Fruit fly (Drosophila melanogaster) whole organism, embryonic: ENCODE measurements around the gene Vps4.

Experiments
- Abd-B ChIP-seq: fragments of 200-800 bp; sonication (Bioruptor generic); optimal IDR thresholded peaks from 2 replicates; lab custom pipeline; 2018; ENCODE audit warnings: missing biosample characterization, mild to moderate bottlenecking, missing genetic modification characterization, moderate library complexity
- Atf-2 ChIP-seq: fragments of 200-800 bp; sonication (Bioruptor generic); optimal IDR thresholded peaks from 2 replicates; lab custom pipeline; 2016; ENCODE audit warnings: missing biosample characterization, missing genetic modification characterization
- CG10543 ChIP-seq: fragments of 200-800 bp; sonication (Bioruptor generic); optimal IDR thresholded peaks from 3 replicates; lab custom pipeline; 2017; ENCODE audit warnings: missing biosample characterization, mild to moderate bottlenecking, missing genetic modification characterization, moderate library complexity
- CG12155 ChIP-seq: fragments of 200-800 bp; sonication (Bioruptor generic); optimal IDR thresholded peaks from 3 replicates; lab custom pipeline; 2016; ENCODE audit warnings: missing biosample characterization, missing genetic modification characterization
- CG12219 ChIP-seq: fragments of 200-800 bp; sonication (Bioruptor generic); optimal IDR thresholded peaks from 3 replicates; lab custom pipeline; 2018; ENCODE audit warnings: missing biosample characterization, mild to moderate bottlenecking, missing genetic modification characterization
- CG13775 ChIP-seq: fragments of 200-800 bp; sonication (Bioruptor generic); optimal IDR thresholded peaks from 3 replicates; lab custom pipeline; 2017; ENCODE audit warnings: missing biosample characterization, mild to moderate bottlenecking, missing genetic modification characterization
- CG14050 ChIP-seq: fragments of 200-800 bp; sonication (Bioruptor generic); IDR thresholded peaks from 3 replicates; pipeline ENCODE4 v1.3.6; 2022; ENCODE audit warnings: missing biosample characterization, missing genetic modification characterization
- CG17186 ChIP-seq: fragments of 200-800 bp; sonication (Bioruptor generic); optimal IDR thresholded peaks from 3 replicates; lab custom pipeline; 2017; ENCODE audit warnings: missing biosample characterization, missing genetic modification reagents, missing genetic modification characterization
- CG18011 ChIP-seq: fragments of 200-800 bp; sonication (Bioruptor generic); optimal IDR thresholded peaks from 2 replicates; lab custom pipeline; 2017; ENCODE audit warnings: missing biosample characterization, missing genetic modification characterization, mild to moderate bottlenecking, moderate library complexity, missing genotype
- CG18262 ChIP-seq: fragments of 200-800 bp; optimal IDR thresholded peaks from 3 replicates; lab custom pipeline; 2019; ENCODE audit warnings: missing biosample characterization, mild to moderate bottlenecking, missing genetic modification characterization, moderate library complexity
- CG18599 ChIP-seq: fragments of 200-800 bp; sonication (Bioruptor generic); optimal IDR thresholded peaks from 3 replicates; lab custom pipeline; 2017; ENCODE audit warnings: missing biosample characterization, missing genetic modification characterization, mild to moderate bottlenecking, moderate library complexity, missing genetic modification reagents
- CG2889 ChIP-seq: fragments of 200-800 bp; sonication (Bioruptor generic); IDR thresholded peaks from 3 replicates; pipeline ENCODE4 v1.3.6; 2022; ENCODE audit warnings: missing biosample characterization, missing genetic modification characterization
- CG31388 ChIP-seq: fragments of 200-800 bp; sonication (Bioruptor generic); optimal IDR thresholded peaks from 2 replicates; lab custom pipeline; 2016; ENCODE audit warnings: missing biosample characterization, missing genetic modification characterization
- CG32532 ChIP-seq: fragments of 200-800 bp; sonication (Bioruptor generic); IDR thresholded peaks from 2 replicates; pipeline ENCODE4 v1.3.6; 2022; ENCODE audit warnings: missing biosample characterization, missing genetic modification characterization
- CG43689 ChIP-seq: fragments of 200-800 bp; sonication (Bioruptor generic); IDR thresholded peaks from 2 replicates; pipeline ENCODE4 v1.3.6; 2022; ENCODE audit warnings: missing biosample characterization, missing genetic modification characterization
- CG4617 ChIP-seq: fragments of 200-800 bp; sonication (Bioruptor generic); optimal IDR thresholded peaks from 3 replicates; lab custom pipeline; 2016; ENCODE audit warnings: missing biosample characterization, missing genetic modification characterization, borderline replicate concordance
- CG4820 ChIP-seq: fragments of 200-800 bp; sonication (Bioruptor generic); optimal IDR thresholded peaks from 3 replicates; lab custom pipeline; 2016; ENCODE audit warnings: missing biosample characterization, missing genetic modification characterization
- CG6813 ChIP-seq: fragments of 200-800 bp; sonication (Bioruptor generic); optimal IDR thresholded peaks from 2 replicates; lab custom pipeline; 2017; ENCODE audit warnings: missing biosample characterization, missing genetic modification characterization, mild to moderate bottlenecking, moderate library complexity, missing genetic modification reagents
- CG9876 ChIP-seq: fragments of 200-800 bp; sonication (Bioruptor generic); optimal IDR thresholded peaks from 2 replicates; lab custom pipeline; 2016; ENCODE audit warnings: missing biosample characterization, missing genetic modification characterization
- Camta ChIP-seq: fragments of 200-800 bp; sonication (Bioruptor generic); optimal IDR thresholded peaks from 2 replicates; lab custom pipeline; 2016; ENCODE audit warnings: missing biosample characterization, missing genetic modification characterization
- Dbx ChIP-seq: fragments of 200-800 bp; sonication (Bioruptor generic); IDR thresholded peaks from 3 replicates; pipeline ENCODE4 v1.3.6; 2022; ENCODE audit warnings: missing biosample characterization, missing genetic modification characterization
- Dref ChIP-seq: fragments of 200-800 bp; sonication (Bioruptor generic); IDR thresholded peaks from 2 replicates; pipeline ENCODE4 v1.3.6; 2022; ENCODE audit warnings: missing biosample characterization, missing genetic modification characterization
- Fer1 ChIP-seq: fragments of 200-800 bp; sonication (Bioruptor generic); optimal IDR thresholded peaks from 2 replicates; lab custom pipeline; 2017; ENCODE audit warnings: missing biosample characterization, mild to moderate bottlenecking, missing genetic modification characterization
- Fer2 ChIP-seq: fragments of 200-800 bp; sonication (Bioruptor generic); optimal IDR thresholded peaks from 2 replicates; lab custom pipeline; 2018; ENCODE audit warnings: missing biosample characterization, mild to moderate bottlenecking, missing genetic modification characterization, moderate library complexity
- H2.0 ChIP-seq: fragments of 200-800 bp; sonication (Bioruptor generic); IDR thresholded peaks from 2 replicates; pipeline ENCODE4 v1.3.6; 2022; ENCODE audit warnings: missing biosample characterization, missing genetic modification characterization
- Hr51 ChIP-seq, 2 experiments: fragments of 200-800 bp; sonication (Bioruptor generic); optimal IDR thresholded peaks; 2 replicates in 1 of 2; 3 replicates in 1 of 2; lab custom pipeline; 2016 to 2018; ENCODE audit warnings: missing biosample characterization in 2 of 2, missing genetic modification characterization in 2 of 2, mild to moderate bottlenecking in 1 of 2, moderate library complexity in 1 of 2
- Hsf ChIP-seq: fragments of 200-800 bp; sonication (Bioruptor generic); optimal IDR thresholded peaks from 3 replicates; lab custom pipeline; 2016; ENCODE audit warnings: missing biosample characterization, missing genetic modification characterization
- Neu2 ChIP-seq: fragments of 200-800 bp; sonication (Bioruptor generic); optimal IDR thresholded peaks from 3 replicates; lab custom pipeline; 2016; ENCODE audit warnings: missing biosample characterization, missing genetic modification characterization, borderline replicate concordance
- Usf ChIP-seq: fragments of 200-800 bp; sonication (Bioruptor generic); optimal IDR thresholded peaks from 2 replicates; lab custom pipeline; 2017; ENCODE audit warnings: missing genotype, missing biosample characterization, missing genetic modification characterization
- al ChIP-seq: fragments of 200-800 bp; sonication (Bioruptor generic); IDR thresholded peaks from 2 replicates; pipeline ENCODE4 v1.3.6; 2022; ENCODE audit warnings: missing biosample characterization, missing genetic modification characterization
- bsh ChIP-seq, 2 experiments: fragments of 200-800 bp; sonication (Bioruptor generic); optimal IDR thresholded peaks; 2 replicates each; lab custom pipeline; 2017 to 2018; ENCODE audit warnings: mild to moderate bottlenecking in 2 of 2, missing biosample characterization in 2 of 2, missing genetic modification characterization in 2 of 2, moderate library complexity in 1 of 2
- dati ChIP-seq: fragments of 200-800 bp; sonication (Bioruptor generic); IDR thresholded peaks from 2 replicates; pipeline ENCODE4 v1.3.6; 2022; ENCODE audit warnings: missing biosample characterization, missing genetic modification characterization
- dmrt99B ChIP-seq: fragments of 200-800 bp; sonication (Bioruptor generic); optimal IDR thresholded peaks from 2 replicates; lab custom pipeline; 2018; ENCODE audit warnings: missing biosample characterization, mild to moderate bottlenecking, missing genetic modification characterization, moderate library complexity
- eyg ChIP-seq: fragments of 200-800 bp; sonication (Bioruptor generic); optimal IDR thresholded peaks from 3 replicates; lab custom pipeline; 2016; ENCODE audit warnings: missing biosample characterization, missing genetic modification characterization
- fd96Cb ChIP-seq: fragments of 200-800 bp; sonication (Bioruptor generic); optimal IDR thresholded peaks from 2 replicates; lab custom pipeline; 2018; ENCODE audit warnings: missing biosample characterization, mild to moderate bottlenecking, missing genetic modification characterization, moderate library complexity
- ftz-f1 ChIP-seq: fragments of 200-800 bp; sonication (Bioruptor generic); optimal IDR thresholded peaks from 2 replicates; lab custom pipeline; 2016; ENCODE audit warnings: missing biosample characterization, missing genetic modification characterization
- h ChIP-seq: fragments of >200 bp; optimal IDR thresholded peaks from 2 replicates; lab custom pipeline; 2017
- mam ChIP-seq: fragments of 200-800 bp; sonication (Bioruptor generic); optimal IDR thresholded peaks from 3 replicates; lab custom pipeline; 2016; ENCODE audit warnings: missing biosample characterization, missing genetic modification characterization
- nau ChIP-seq: fragments of 200-800 bp; sonication (Bioruptor generic); optimal IDR thresholded peaks from 3 replicates; lab custom pipeline; 2017; ENCODE audit warnings: missing biosample characterization, mild to moderate bottlenecking, missing genetic modification characterization, missing genetic modification reagents
- pan ChIP-seq, 4 experiments: fragments of >200 bp in 3 of 4; fragments of 200-800 bp in 1 of 4; sonication (Bioruptor generic) in 1 of 4; optimal IDR thresholded peaks in 3 of 4; IDR thresholded peaks in 1 of 4; 2 replicates each; pipeline versions ENCODE4 v1.3.6 to Lab custom; 2017 to 2022; ENCODE audit warnings: missing biosample characterization in 2 of 4, missing genetic modification characterization in 2 of 4, mixed read lengths in 1 of 4
- phol ChIP-seq: fragments of 200-800 bp; sonication (Bioruptor generic); optimal IDR thresholded peaks from 3 replicates; lab custom pipeline; 2018; ENCODE audit warnings: missing biosample characterization, mild to moderate bottlenecking, missing genetic modification characterization, moderate library complexity
- prd ChIP-seq, 3 experiments: fragments of >200 bp in 2 of 3; fragments of 200-800 bp in 1 of 3; sonication (Bioruptor generic) in 1 of 3; optimal IDR thresholded peaks in 2 of 3; IDR thresholded peaks in 1 of 3; 2 replicates in 2 of 3; 3 replicates in 1 of 3; pipeline versions ENCODE4 v1.3.6 to Lab custom; 2017 to 2022; ENCODE audit warnings: missing biosample characterization in 1 of 3, missing genetic modification characterization in 1 of 3
- rib ChIP-seq: fragments of 200-800 bp; sonication (Bioruptor generic); IDR thresholded peaks from 2 replicates; pipeline ENCODE4 v1.3.6; 2022; ENCODE audit warnings: missing biosample characterization, missing genetic modification characterization
- sd ChIP-seq: fragments of 200-800 bp; sonication (Bioruptor generic); optimal IDR thresholded peaks from 3 replicates; lab custom pipeline; 2018; ENCODE audit warnings: missing biosample characterization, mild to moderate bottlenecking, missing genetic modification characterization, moderate library complexity
- wor ChIP-seq: fragments of 200-800 bp; sonication (Bioruptor generic); IDR thresholded peaks from 2 replicates; pipeline ENCODE4 v1.3.6; 2022; ENCODE audit warnings: missing biosample characterization, missing genetic modification characterization
- zfh2 ChIP-seq: fragments of 200-800 bp; sonication (Bioruptor generic); optimal IDR thresholded peaks from 2 replicates; lab custom pipeline; 2016; ENCODE audit warnings: missing biosample characterization, missing genetic modification characterization

The Vps4 gene

DNA sequence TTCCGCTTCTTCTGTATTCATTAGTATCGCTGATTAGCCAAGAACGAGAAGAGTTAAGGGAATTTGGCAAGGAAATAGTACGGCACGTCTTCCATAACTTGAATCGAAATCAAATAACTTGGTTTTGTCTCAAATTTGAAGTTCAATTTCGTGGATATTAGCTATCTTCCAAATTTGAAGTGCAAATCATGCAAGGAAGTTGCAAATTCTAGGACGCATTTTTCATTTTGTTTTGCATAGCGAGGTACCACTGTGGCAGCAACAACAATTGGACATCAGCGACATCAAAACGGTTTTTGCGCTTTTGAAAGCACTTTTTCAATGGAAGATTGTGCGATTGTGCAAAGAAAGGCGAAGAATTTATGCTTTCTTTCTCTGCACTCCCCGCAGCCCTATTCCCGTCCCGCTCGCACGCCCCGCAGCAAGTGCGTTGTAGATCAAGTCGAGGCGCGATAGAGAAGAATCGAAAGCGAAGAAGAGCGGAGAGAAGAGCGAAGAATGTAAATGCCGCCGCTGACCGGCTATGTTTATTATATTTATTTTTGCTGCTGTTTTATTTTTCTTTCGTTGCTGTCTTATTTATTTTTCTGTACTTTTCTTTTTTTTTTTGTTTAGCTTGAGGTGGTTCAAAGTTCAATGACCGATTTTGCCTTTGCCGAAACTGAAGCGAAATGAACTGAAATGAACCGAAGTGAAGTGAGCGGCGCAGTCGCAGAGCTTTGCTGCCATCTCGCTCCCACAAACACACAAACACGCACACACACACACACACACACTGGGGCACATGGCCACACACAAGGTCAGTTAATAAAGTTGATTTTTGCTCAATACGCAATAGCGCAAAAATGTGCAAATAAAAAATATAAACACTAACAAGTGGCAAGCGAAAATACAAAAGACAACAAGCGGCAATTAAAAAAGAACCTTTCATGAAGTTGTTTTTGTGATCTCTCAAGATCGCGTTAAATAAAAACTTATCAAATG lies 26.1 kb upstream of the Vps4 start (continued):
- peak; percentile 89 for TF ChIP-seq zfh2 (GFP tag; lab: Kevin White, UChicago)
- 0 out of 3 replicates have a peak, but pooled peaks have one; percentile 27 for TF ChIP-seq CG2889 (GFP tag; lab: Robert Waterston, UW)
- no peak for TF ChIP-seq CG17186 (GFP tag; lab: Kevin White, UChicago)
- TF ChIP-seq CG13775 (GFP tag; lab: Kevin White, UChicago), result peak; percentile 44
- no peak for TF ChIP-seq eyg (GFP tag; lab: Kevin White, UChicago)
- TF ChIP-seq Camta, result peak; percentile 9
- no peak for TF ChIP-seq CG43689 (GFP tag; lab: Robert Waterston, UW)
- peak; percentile 33 for TF ChIP-seq Fer1 (GFP tag; lab: Kevin White, UChicago)
- TF ChIP-seq pan (optimal IDR thresholded peaks at IDR 0.05; lab: Kevin White, UChicago), result no peak
- TF ChIP-seq pan (GFP tag; optimal IDR thresholded peaks at IDR 0.05 in 1 of 2, IDR thresholded peaks at IDR 0.05 in 1 of 2), result peak in 1 of 2 experiments; percentile 59
- TF ChIP-seq CG14050 (GFP tag; lab: Robert Waterston, UW), result peak; percentile 48; the same call in 2 of the 3 replicates
- TF ChIP-seq bsh (GFP tag; optimal IDR thresholded peaks at IDR 0.05; lab: Kevin White, UChicago), result peak in 1 of 2 experiments; percentile 10
- TF ChIP-seq CG31388, result no peak
- no peak for TF ChIP-seq CG6813 (GFP tag; lab: Kevin White, UChicago)
- TF ChIP-seq CG12155, result peak; percentile 58
- no peak for TF ChIP-seq dati (GFP tag; lab: Robert Waterston, UW)
- peak; percentile 59 for TF ChIP-seq dmrt99B (tag; lab: Kevin White, UChicago)
- 0 out of 2 replicates have a peak, but pooled peaks have one; percentile 34 for TF ChIP-seq H2.0
- peak; percentile 74 for TF ChIP-seq CG32532 (GFP tag; lab: Robert Waterston, UW)
- peak; percentile 1 for TF ChIP-seq ftz-f1 (GFP tag; lab: Kevin White, UChicago)
- peak; percentile 69 for TF ChIP-seq CG18599
- TF ChIP-seq Hr51 (GFP tag; optimal IDR thresholded peaks at IDR 0.05; lab: Kevin White, UChicago), result peak; percentile 6 to 59
- TF ChIP-seq prd (optimal IDR thresholded peaks at IDR 0.05; lab: Kevin White, UChicago), result no peak
- peak; percentile 47; the same call in 1 of the 3 replicates for TF ChIP-seq prd (GFP tag; IDR thresholded peaks at IDR 0.05; lab: Robert Waterston, UW)
- no peak for TF ChIP-seq CG18011 (GFP tag; lab: Kevin White, UChicago)
- TF ChIP-seq Neu2 (GFP tag; lab: Kevin White, UChicago), result no peak
- TF ChIP-seq CG10543, result peak; percentile 14
- TF ChIP-seq rib, result 0 out of 2 replicates have a peak, but pooled peaks have one; percentile 43
- TF ChIP-seq Dbx (GFP tag; lab: Robert Waterston, UW), result peak; percentile 72; the same call in 2 of the 3 replicates
- peak; percentile 22 for TF ChIP-seq CG18262
- no peak for TF ChIP-seq CG4820 (GFP tag; lab: Kevin White, UChicago)
- peak; percentile 75 for TF ChIP-seq sd (tag; lab: Kevin White, UChicago)
- TF ChIP-seq CG4617 (GFP tag; lab: Kevin White, UChicago), result no peak
- peak; percentile 27 for TF ChIP-seq Fer2 (tag; lab: Kevin White, UChicago)
- peak; percentile 21 for TF ChIP-seq CG12219 (GFP tag; lab: Kevin White, UChicago)
- TF ChIP-seq mam (GFP tag; lab: Kevin White, UChicago), result peak; percentile 78
- TF ChIP-seq al (GFP tag; lab: Robert Waterston, UW), result peak; percentile 70
- peak; percentile 63 for TF ChIP-seq Usf (GFP tag; lab: Kevin White, UChicago)
- TF ChIP-seq Dref, result peak; percentile 25; the same call in 1 of the 2 replicates
- TF ChIP-seq nau (GFP tag; lab: Kevin White, UChicago), result no peak
- peak; percentile 40 for TF ChIP-seq Hsf (GFP tag; lab: Kevin White, UChicago)
- 0 out of 2 replicates have a peak, but pooled peaks have one; percentile 23 for TF ChIP-seq wor
- peak; percentile 32 for TF ChIP-seq Abd-B
- TF ChIP-seq h (lab: Kevin White, UChicago), result no peak
- peak; percentile 34 for TF ChIP-seq CG9876 (GFP tag; lab: Kevin White, UChicago)
- peak; percentile 37 for TF ChIP-seq fd96Cb (tag; lab: Kevin White, UChicago)
- TF ChIP-seq Atf-2 (GFP tag; lab: Kevin White, UChicago), result peak; percentile 28
- TF ChIP-seq phol (tag; lab: Kevin White, UChicago), result peak; percentile 51
